Worm (Caenorhabditis elegans) whole organism, young adult: ENCODE results near the gene lys-3.

Experiments
- F22D6.2 ChIP-seq: sonication (generic microtip); optimal IDR thresholded peaks from 2 replicates; lab custom pipeline; 2016; ENCODE audit warnings: mild to moderate bottlenecking, missing genetic modification characterization, missing compliant biosample characterization
- dpl-1 ChIP-seq: fragments of 150-350 bp; optimal IDR thresholded peaks from 2 replicates; lab custom pipeline; 2014; ENCODE audit warnings: missing biosample characterization, missing genetic modification reagents, missing genetic modification characterization
- lin-26 ChIP-seq: fragments of 200-800 bp; sonication (Bioruptor generic); IDR thresholded peaks from 2 replicates; pipeline ENCODE4 v1.3.6; 2022; ENCODE audit warnings: missing genetic modification reagents, missing genetic modification characterization, missing compliant biosample characterization
- madf-10 ChIP-seq: sonication (generic microtip); optimal IDR thresholded peaks from 2 replicates; lab custom pipeline; 2016; ENCODE audit warnings: mild to moderate bottlenecking, missing genetic modification characterization, missing compliant biosample characterization
- nhr-27 ChIP-seq: fragments of 200-800 bp; sonication (Bioruptor generic); optimal IDR thresholded peaks from 2 replicates; lab custom pipeline; 2018; ENCODE audit warnings: mild to moderate bottlenecking, missing genetic modification characterization, moderate library complexity, missing compliant biosample characterization
- nhr-80 ChIP-seq: sonication (generic microtip); optimal IDR thresholded peaks from 2 replicates; lab custom pipeline; 2016; ENCODE audit warnings: missing genetic modification characterization, missing compliant biosample characterization
- pha-4 ChIP-seq: fragments of 150-350 bp; sonication (generic microtip); optimal IDR thresholded peaks from 2 replicates; lab custom pipeline; 2014; ENCODE audit warnings: missing biosample characterization, missing genetic modification reagents, missing genetic modification characterization
- snpc-1.1 ChIP-seq: sonication (generic microtip); optimal IDR thresholded peaks from 2 replicates; lab custom pipeline; 2017; ENCODE audit warnings: missing genetic modification characterization, mild to moderate bottlenecking, missing compliant biosample characterization, antibody characterized with exemption, moderate library complexity, missing genotype, missing genetic modification reagents; ENCODE audit not compliant: insufficient read depth
- tlf-1 ChIP-seq: fragments of 200-800 bp; sonication (Bioruptor generic); optimal IDR thresholded peaks from 2 replicates; lab custom pipeline; 2018; ENCODE audit warnings: mild to moderate bottlenecking, missing genetic modification characterization, missing compliant biosample characterization
- ztf-3 ChIP-seq: fragments of 200-800 bp; sonication (Bioruptor generic); optimal IDR thresholded peaks from 2 replicates; lab custom pipeline; 2018; ENCODE audit warnings: mild to moderate bottlenecking, missing genetic modification characterization, missing compliant biosample characterization

ce11 chrV:10280112-10280511 is 3.2 kb downstream of the lys-3 start:
- TF ChIP-seq F22D6.2 (no peak), ztf-3 (GFP tag; lab: Kevin White, UChicago) (no peak), madf-10 (tag; lab: Kevin White, UChicago) (no peak), lin-26 (no peak), snpc-1.1 (tag; lab: Kevin White, UChicago) (no peak), dpl-1 (no peak), nhr-27 (tag; lab: Kevin White, UChicago) (no peak), tlf-1 (GFP tag; lab: Kevin White, UChicago) (no peak), pha-4 (no peak), nhr-80 (peak; percentile 43)
